Fruit fly (Drosophila melanogaster): ENCODE measurements around the gene CG7560.

CG7560 gene

dm6 chr3L:11408282-11409047 is 16.5 kb upstream of the CG7560 start:
- TF ChIP-seq CG32006 (GFP tag; optimal IDR thresholded peaks at IDR 0.05) (peak; percentile 36), cyc (GFP tag; optimal IDR thresholded peaks at IDR 0.05) (no peak), vri (GFP tag; optimal IDR thresholded peaks at IDR 0.05) (no peak), CG8119 (GFP tag; IDR thresholded peaks at IDR 0.05) (0 out of 3 replicates have a peak, but pooled peaks have one; percentile 15), Hr4 (GFP tag; optimal IDR thresholded peaks at IDR 0.05) (peak; percentile 16), esn (GFP tag; optimal IDR thresholded peaks at IDR 0.05) (peak; percentile 7), acj6 (GFP tag; optimal IDR thresholded peaks at IDR 0.05) (peak; percentile 13), CG9139 (GFP tag; optimal IDR thresholded peaks at IDR 0.05) (no peak), CG4318 (GFP tag; optimal IDR thresholded peaks at IDR 0.05) (peak; percentile 0), svp (GFP tag) (peak; percentile 61), Eip78C (GFP tag) (peak; percentile 60), Lpt (GFP tag; optimal IDR thresholded peaks at IDR 0.05) (no peak)

dm6 chr3L:11410505-11410904 is 14.5 kb upstream of the CG7560 start:
- TF ChIP-seq CG8319 (GFP tag; optimal IDR thresholded peaks at IDR 0.05) (no peak), CG6163 (GFP tag; IDR thresholded peaks at IDR 0.05) (no peak), cyc (GFP tag; optimal IDR thresholded peaks at IDR 0.05) (no peak), Smox (GFP tag; optimal IDR thresholded peaks at IDR 0.05) (no peak), Eip78C (GFP tag) (no peak), Blimp-1 (GFP tag; optimal IDR thresholded peaks at IDR 0.05) (no peak), CG3032 (tag; optimal IDR thresholded peaks at IDR 0.05) (no peak), fd85E (GFP tag; optimal IDR thresholded peaks at IDR 0.05) (no peak), Hr39 (GFP tag; optimal IDR thresholded peaks at IDR 0.05) (no peak), ss (GFP tag; optimal IDR thresholded peaks at IDR 0.05) (no peak), vri (GFP tag; optimal IDR thresholded peaks at IDR 0.05) (no peak)

- TF ChIP-seq svp (GFP tag), result peak; percentile 40
- TF ChIP-seq cyc (GFP tag; optimal IDR thresholded peaks at IDR 0.05), result no peak
These were observed 11.3 kb upstream of the CG7560 start for dm6 chr3L:11413697-11414096.

dm6 chr3L:11414453-11414852 is 10.5 kb upstream of the CG7560 start:
- TF ChIP-seq fd59A (GFP tag; optimal IDR thresholded peaks at IDR 0.05) (peak; percentile 46), CG34406 (GFP tag; optimal IDR thresholded peaks at IDR 0.05) (peak; percentile 29), cyc (GFP tag; optimal IDR thresholded peaks at IDR 0.05) (peak; percentile 46), eg (GFP tag; IDR thresholded peaks at IDR 0.05) (0 out of 3 replicates have a peak, but pooled peaks have one; percentile 43), esn (GFP tag; optimal IDR thresholded peaks at IDR 0.05) (peak; percentile 59), Sox14 (GFP tag; optimal IDR thresholded peaks at IDR 0.05) (peak; percentile 63), Sox102F (GFP tag; optimal IDR thresholded peaks at IDR 0.05) (peak; percentile 32), Smox (GFP tag; optimal IDR thresholded peaks at IDR 0.05) (peak; percentile 44), CG6276 (GFP tag; optimal IDR thresholded peaks at IDR 0.05) (peak; percentile 27), CG11762 (GFP tag; optimal IDR thresholded peaks at IDR 0.05; ENCODE audit: insufficient read depth) (peak; percentile 36), topi (GFP tag; optimal IDR thresholded peaks at IDR 0.05) (peak; percentile 33), Hr39 (GFP tag; optimal IDR thresholded peaks at IDR 0.05) (peak; percentile 52), CG3032 (tag; optimal IDR thresholded peaks at IDR 0.05) (no peak), CG8119 (GFP tag; IDR thresholded peaks at IDR 0.05) (peak; percentile 64), CG4318 (GFP tag; optimal IDR thresholded peaks at IDR 0.05) (peak; percentile 43), CG9139 (GFP tag; optimal IDR thresholded peaks at IDR 0.05) (no peak), CG6792 (GFP tag; optimal IDR thresholded peaks at IDR 0.05) (peak; percentile 27), fkh (GFP tag; optimal IDR thresholded peaks at IDR 0.05) (no peak), CG10669 (GFP tag; optimal IDR thresholded peaks at IDR 0.05) (no peak), dac (GFP tag; optimal IDR thresholded peaks at IDR 0.05) (peak; percentile 27), Lpt (GFP tag; optimal IDR thresholded peaks at IDR 0.05) (no peak), Sox15 (GFP tag; optimal IDR thresholded peaks at IDR 0.05) (peak; percentile 36), spab (GFP tag; optimal IDR thresholded peaks at IDR 0.05) (peak; percentile 2), CG16779 (tag; optimal IDR thresholded peaks at IDR 0.05) (no peak), Met (GFP tag; optimal IDR thresholded peaks at IDR 0.05) (peak; percentile 49), Hr4 (GFP tag; optimal IDR thresholded peaks at IDR 0.05) (peak; percentile 77), lz (GFP tag; optimal IDR thresholded peaks at IDR 0.05) (peak; percentile 64), CG32006 (GFP tag; optimal IDR thresholded peaks at IDR 0.05) (peak; percentile 74), CG10631 (GFP tag; optimal IDR thresholded peaks at IDR 0.05) (peak; percentile 67), CG1621 (tag; optimal IDR thresholded peaks at IDR 0.05) (no peak), Hr38 (GFP tag; optimal IDR thresholded peaks at IDR 0.05) (no peak), CG6808 (GFP tag; optimal IDR thresholded peaks at IDR 0.05) (peak; percentile 1), Ets21C (GFP tag; optimal IDR thresholded peaks at IDR 0.05) (peak; percentile 34), Gug (GFP tag; IDR thresholded peaks at IDR 0.05) (no peak)

Data from whole organism, prepupa.